Fruit fly (Drosophila melanogaster): ENCODE results near the gene BigH1.
A peak's percentile ranks its signal among the peaks of the same experiment; 100 is the strongest.

The BigH1 gene

dm6 chr3R:14625215-14626156 is 37.8 kb upstream of the BigH1 start, which contains the start of the genes put and His4r (continued):
- peak; percentile 74 for TF ChIP-seq Sin3A (optimal IDR thresholded peaks at IDR 0.05)
- peak; percentile 35; the same call in 1 of the 2 replicates for TF ChIP-seq slbo (GFP tag; IDR thresholded peaks at IDR 0.05)
- no peak for TF ChIP-seq dmrt99B (tag; optimal IDR thresholded peaks at IDR 0.05)
- TF ChIP-seq Scr (GFP tag; IDR thresholded peaks at IDR 0.05; ENCODE audit: partially characterized antibody), result peak; percentile 59
- TF ChIP-seq CG9609 (GFP tag; optimal IDR thresholded peaks at IDR 0.05), result no peak
- TF ChIP-seq Dll (GFP tag; IDR thresholded peaks at IDR 0.05; ENCODE audit: partially characterized antibody), result peak; percentile 42; the same call in 1 of the 4 replicates
- no peak for TF ChIP-seq Bdp1 (GFP tag; optimal IDR thresholded peaks at IDR 0.05)
- TF ChIP-seq CG18599 (GFP tag; optimal IDR thresholded peaks at IDR 0.05), result peak; percentile 28
- TF ChIP-seq Lhr (GFP tag; optimal IDR thresholded peaks at IDR 0.05), result peak; percentile 22
- peak; percentile 37; the same call in 1 of the 3 replicates for TF ChIP-seq CG17361 (GFP tag; IDR thresholded peaks at IDR 0.05)
- peak; percentile 36 for TF ChIP-seq unpg (GFP tag; optimal IDR thresholded peaks at IDR 0.05)
- TF ChIP-seq bbx (GFP tag; IDR thresholded peaks at IDR 0.05; ENCODE audit: partially characterized antibody), result peak; percentile 62
- TF ChIP-seq Dref (GFP tag; IDR thresholded peaks at IDR 0.05), result peak; percentile 90
- TF ChIP-seq CG8478 (optimal IDR thresholded peaks at IDR 0.05), result peak; percentile 81
- no peak for TF ChIP-seq CG10321 (GFP tag; IDR thresholded peaks at IDR 0.05)
- TF ChIP-seq salm (tag; optimal IDR thresholded peaks at IDR 0.05), result no peak
- TF ChIP-seq CHES-1-like (GFP tag; optimal IDR thresholded peaks at IDR 0.05), result peak; percentile 49
- TF ChIP-seq lbe (GFP tag; optimal IDR thresholded peaks at IDR 0.05), result peak; percentile 28
- no peak for TF ChIP-seq vfl (GFP tag; optimal IDR thresholded peaks at IDR 0.05)
- TF ChIP-seq Max (GFP tag; optimal IDR thresholded peaks at IDR 0.05), result peak; percentile 39
- TF ChIP-seq sens (GFP tag), result peak; percentile 93
- TF ChIP-seq CG3847 (GFP tag; IDR thresholded peaks at IDR 0.05), result peak; percentile 52; the same call in 1 of the 2 replicates
- TF ChIP-seq HmgD (GFP tag; optimal IDR thresholded peaks at IDR 0.05), result peak; percentile 74
- TF ChIP-seq CG10565 (GFP tag; optimal IDR thresholded peaks at IDR 0.05), result no peak
- 0 out of 2 replicates have a peak, but pooled peaks have one; percentile 9 for TF ChIP-seq ssp (GFP tag; IDR thresholded peaks at IDR 0.05)
- TF ChIP-seq CG34422 (GFP tag; IDR thresholded peaks at IDR 0.05), result peak; percentile 57; the same call in 1 of the 3 replicates
- TF ChIP-seq BtbVII (GFP tag; optimal IDR thresholded peaks at IDR 0.05), result no peak
- TF ChIP-seq CG16815 (GFP tag; optimal IDR thresholded peaks at IDR 0.05), result no peak
- no peak for TF ChIP-seq Spps (tag; optimal IDR thresholded peaks at IDR 0.05)
- peak; percentile 43 for TF ChIP-seq gsb-n (tag; optimal IDR thresholded peaks at IDR 0.05)
- TF ChIP-seq CG10267 (tag; optimal IDR thresholded peaks at IDR 0.05), result peak; percentile 58
- TF ChIP-seq Rfx (GFP tag; IDR thresholded peaks at IDR 0.05), result peak; percentile 47; the same call in 1 of the 2 replicates
- TF ChIP-seq z (GFP tag; IDR thresholded peaks at IDR 0.05), result no peak
- peak; percentile 62; the same call in 2 of the 3 replicates for TF ChIP-seq CG16813 (GFP tag; IDR thresholded peaks at IDR 0.05; ENCODE audit: partially characterized antibody)
- TF ChIP-seq CG3838 (GFP tag; optimal IDR thresholded peaks at IDR 0.05), result no peak
- no peak for TF ChIP-seq ash1 (GFP tag; optimal IDR thresholded peaks at IDR 0.05)
- peak; percentile 20 for TF ChIP-seq NfI (GFP tag; optimal IDR thresholded peaks at IDR 0.05)
- TF ChIP-seq E2f2 (GFP tag; IDR thresholded peaks at IDR 0.05), result peak; percentile 53
- TF ChIP-seq Dek (tag; optimal IDR thresholded peaks at IDR 0.05), result peak; percentile 31
- peak; percentile 51 for TF ChIP-seq Deaf1 (tag; optimal IDR thresholded peaks at IDR 0.05)
- no peak for TF ChIP-seq zfh1 (GFP tag; IDR thresholded peaks at IDR 0.05)
- peak; percentile 47 for TF ChIP-seq nom (GFP tag; optimal IDR thresholded peaks at IDR 0.05)
- TF ChIP-seq trem (tag; optimal IDR thresholded peaks at IDR 0.05), result peak; percentile 77
- TF ChIP-seq ci (GFP tag; IDR thresholded peaks at IDR 0.05), result peak; percentile 46; the same call in 1 of the 3 replicates
- TF ChIP-seq Atf-2 (GFP tag; optimal IDR thresholded peaks at IDR 0.05), result no peak
- peak; percentile 69 for TF ChIP-seq MBD-R2 (GFP tag; IDR thresholded peaks at IDR 0.05)
- TF ChIP-seq CG11560 (tag; IDR thresholded peaks at IDR 0.05), result no peak
- peak; percentile 61 for TF ChIP-seq Hmr (GFP tag; optimal IDR thresholded peaks at IDR 0.05)
- TF ChIP-seq grn (GFP tag; optimal IDR thresholded peaks at IDR 0.05), result peak; percentile 78

Data from whole organism, embryonic.